Worm (Caenorhabditis elegans): ENCODE results near the gene der-2.

der-2 gene

ce11 chrIII:7201378-7202256, 21.3 kb downstream of the der-2 start, which contains the start of gene dpy-31 (continued):
- TF ChIP-seq nhr-25 (tag; optimal IDR thresholded peaks at IDR 0.05; ENCODE audit: borderline replicate concordance, insufficient read depth) (peak; percentile 64), pqm-1 (tag; optimal IDR thresholded peaks at IDR 0.05) (no peak), nhr-77 (tag; optimal IDR thresholded peaks at IDR 0.05) (peak; percentile 12), hmg-1.1 (GFP tag; IDR thresholded peaks at IDR 0.05) (no peak), F37D6.2 (tag; optimal IDR thresholded peaks at IDR 0.05) (no peak), jun-1 (tag; optimal IDR thresholded peaks at IDR 0.05) (no peak), F49E8.2 (tag; optimal IDR thresholded peaks at IDR 0.05; ENCODE audit: borderline replicate concordance) (no peak), nhr-42 (GFP tag; IDR thresholded peaks at IDR 0.05) (no peak), unc-130 (GFP tag; optimal IDR thresholded peaks at IDR 0.05) (no peak), daf-16 (GFP tag; optimal IDR thresholded peaks at IDR 0.05) (no peak), daf-16 (tag; optimal IDR thresholded peaks at IDR 0.05) (no peak), dve-1 (tag; optimal IDR thresholded peaks at IDR 0.05; ENCODE audit: insufficient read depth) (peak; percentile 40), daf-19 (GFP tag; conservative IDR thresholded peaks at IDR 0.05) (no peak), D1046.2 (GFP tag; IDR thresholded peaks at IDR 0.05) (no peak), F10B5.3 (tag; optimal IDR thresholded peaks at IDR 0.05) (no peak), nhr-28 (tag; optimal IDR thresholded peaks at IDR 0.05) (peak; percentile 21), Y75B8A.6 (GFP tag; IDR thresholded peaks at IDR 0.05) (no peak), ceh-20 (GFP tag; IDR thresholded peaks at IDR 0.05) (no peak), madf-9 (GFP tag; conservative IDR thresholded peaks at IDR 0.05) (no peak), zip-11 (GFP tag; IDR thresholded peaks at IDR 0.05) (no peak), unc-62 (GFP tag; optimal IDR thresholded peaks at IDR 0.05 in 1 of 2) (peak in 1 of 2 experiments; percentile 95), unc-62 (tag; optimal IDR thresholded peaks at IDR 0.05) (no peak), nhr-41 (GFP tag; IDR thresholded peaks at IDR 0.05) (no peak), lsy-2 (tag; optimal IDR thresholded peaks at IDR 0.05) (peak in 1 of 2 experiments; percentile 44), lin-1 (GFP tag; IDR thresholded peaks at IDR 0.05) (no peak), ceh-62 (tag; optimal IDR thresholded peaks at IDR 0.05) (no peak), nhr-111 (GFP tag; optimal IDR thresholded peaks at IDR 0.05) (no peak), ZK337.2 (GFP tag; IDR thresholded peaks at IDR 0.05) (no peak), dmd-9 (GFP tag; IDR thresholded peaks at IDR 0.05) (no peak), duxl-1 (tag; optimal IDR thresholded peaks at IDR 0.05; ENCODE audit: poor library complexity) (no peak), rbr-2 (tag; optimal IDR thresholded peaks at IDR 0.05) (no peak), nhr-76 (tag; optimal IDR thresholded peaks at IDR 0.05) (no peak), zag-1 (tag; optimal IDR thresholded peaks at IDR 0.05) (no peak), dpl-1 (GFP tag; optimal IDR thresholded peaks at IDR 0.05) (no peak), ceh-32 (tag; optimal IDR thresholded peaks at IDR 0.05; ENCODE audit: poor library complexity) (no peak), ces-1 (GFP tag; optimal IDR thresholded peaks at IDR 0.05) (no peak), hlh-11 (tag; optimal IDR thresholded peaks at IDR 0.05) (peak; percentile 13), spr-3 (GFP tag; optimal IDR thresholded peaks at IDR 0.05) (no peak), mep-1 (tag; optimal IDR thresholded peaks at IDR 0.05) (peak; percentile 58), nhr-11 (tag; optimal IDR thresholded peaks at IDR 0.05) (no peak), ceh-82 (tag; optimal IDR thresholded peaks at IDR 0.05) (no peak), tra-1 (GFP tag; IDR thresholded peaks at IDR 0.05) (no peak), zip-2 (tag; optimal IDR thresholded peaks at IDR 0.05) (no peak), nhr-48 (tag; optimal IDR thresholded peaks at IDR 0.05) (no peak), ama-1 (optimal IDR thresholded peaks at IDR 0.05) (no peak), vab-7 (GFP tag; IDR thresholded peaks at IDR 0.05) (no peak), ctbp-1 (GFP tag; IDR thresholded peaks at IDR 0.05) (no peak), ZK546.5 (tag; optimal IDR thresholded peaks at IDR 0.05) (no peak), lin-38 (GFP tag; IDR thresholded peaks at IDR 0.05) (no peak), php-3 (GFP tag; IDR thresholded peaks at IDR 0.05) (no peak), tag-97 (GFP tag; IDR thresholded peaks at IDR 0.05) (no peak)
